Worm (Caenorhabditis elegans) whole organism, late embryonic: Measurements from ENCODE around the gene ZC373.3.
A peak's percentile ranks its signal among the peaks of the same experiment; 100 is the strongest.

ENCODE experiments used
- C08G9.2 ChIP-seq: sonication (generic microtip); optimal IDR thresholded peaks from 2 replicates; lab custom pipeline; 2016; ENCODE audit warnings: mild to moderate bottlenecking, missing genetic modification characterization, moderate library complexity, missing compliant biosample characterization
- C38D4.7 ChIP-seq: fragments of 200-800 bp; sonication (Bioruptor generic); optimal IDR thresholded peaks from 2 replicates; lab custom pipeline; 2018; ENCODE audit warnings: mild to moderate bottlenecking, missing genetic modification characterization, moderate library complexity, missing compliant biosample characterization
- F13H6.1 ChIP-seq: sonication (generic microtip); optimal IDR thresholded peaks from 2 replicates; lab custom pipeline; 2016; ENCODE audit warnings: missing genetic modification characterization, missing compliant biosample characterization
- K02D7.2 ChIP-seq: sonication (generic microtip); optimal IDR thresholded peaks from 2 replicates; lab custom pipeline; 2017; ENCODE audit warnings: mild to moderate bottlenecking, missing genetic modification characterization, missing compliant biosample characterization
- K09A11.1 ChIP-seq: sonication (generic microtip); optimal IDR thresholded peaks from 2 replicates; lab custom pipeline; 2017; ENCODE audit warnings: antibody characterized with exemption, mild to moderate bottlenecking, missing genetic modification characterization, missing compliant biosample characterization; ENCODE audit not compliant: insufficient read depth
- Y22D7AL.16 ChIP-seq: sonication (generic microtip); optimal IDR thresholded peaks from 2 replicates; lab custom pipeline; 2016; ENCODE audit warnings: missing genetic modification characterization, missing compliant biosample characterization
- ama-1 ChIP-seq: fragments of 150-350 bp; optimal IDR thresholded peaks from 2 replicates; lab custom pipeline; 2014
- ceh-18 ChIP-seq: sonication (generic microtip); optimal IDR thresholded peaks from 2 replicates; lab custom pipeline; 2016; ENCODE audit warnings: missing genetic modification characterization, missing compliant biosample characterization
- ceh-19 ChIP-seq: fragments of 200-800 bp; sonication (Bioruptor generic); optimal IDR thresholded peaks from 2 replicates; lab custom pipeline; 2018; ENCODE audit warnings: mild to moderate bottlenecking, missing genetic modification characterization, missing compliant biosample characterization
- ceh-2 ChIP-seq: sonication (generic microtip); optimal IDR thresholded peaks from 2 replicates; lab custom pipeline; 2016; ENCODE audit warnings: missing genotype, missing genetic modification characterization, missing compliant biosample characterization
- ceh-31 ChIP-seq: sonication (generic microtip); optimal IDR thresholded peaks from 2 replicates; lab custom pipeline; 2016; ENCODE audit warnings: missing genetic modification characterization, missing compliant biosample characterization
- ceh-34 ChIP-seq: sonication (generic microtip); optimal IDR thresholded peaks from 2 replicates; lab custom pipeline; 2016; ENCODE audit warnings: mild to moderate bottlenecking, missing genetic modification characterization, missing compliant biosample characterization
- ceh-45 ChIP-seq: fragments of 200-800 bp; sonication (Bioruptor generic); IDR thresholded peaks from 2 replicates; pipeline ENCODE4 v1.3.6; 2022; ENCODE audit warnings: missing genetic modification reagents, missing genetic modification characterization, missing compliant biosample characterization
- ceh-48 ChIP-seq: sonication (generic microtip); optimal IDR thresholded peaks from 2 replicates; lab custom pipeline; 2016; ENCODE audit warnings: missing genetic modification characterization, inconsistent platforms, missing compliant biosample characterization
- che-1 ChIP-seq: sonication (generic microtip); optimal IDR thresholded peaks from 2 replicates; lab custom pipeline; 2016; ENCODE audit warnings: mild to moderate bottlenecking, missing genetic modification characterization, missing compliant biosample characterization
- dve-1 ChIP-seq: sonication (generic microtip); optimal IDR thresholded peaks from 2 replicates; lab custom pipeline; 2017; ENCODE audit warnings: antibody characterized with exemption, mild to moderate bottlenecking, missing genetic modification characterization, missing compliant biosample characterization
- elt-2 ChIP-seq: sonication (generic microtip); optimal IDR thresholded peaks from 2 replicates; lab custom pipeline; 2016; ENCODE audit warnings: missing genetic modification reagents, missing genetic modification characterization, missing compliant biosample characterization
- elt-4 ChIP-seq: sonication (generic microtip); optimal IDR thresholded peaks from 2 replicates; lab custom pipeline; 2016; ENCODE audit warnings: missing genetic modification characterization, missing compliant biosample characterization
- fkh-6 ChIP-seq: sonication (generic microtip); optimal IDR thresholded peaks from 2 replicates; lab custom pipeline; 2016; ENCODE audit warnings: missing genetic modification characterization, missing compliant biosample characterization
- gmeb-2 ChIP-seq: sonication (generic microtip); optimal IDR thresholded peaks from 2 replicates; lab custom pipeline; 2016; ENCODE audit warnings: missing genetic modification characterization, inconsistent platforms, missing compliant biosample characterization
- hlh-13 ChIP-seq: fragments of 200-800 bp; sonication (Bioruptor generic); optimal IDR thresholded peaks from 2 replicates; lab custom pipeline; 2018; ENCODE audit warnings: mild to moderate bottlenecking, missing genetic modification characterization, missing compliant biosample characterization
- hlh-15 ChIP-seq: sonication (generic microtip); optimal IDR thresholded peaks from 2 replicates; lab custom pipeline; 2016; ENCODE audit warnings: missing genetic modification characterization, missing compliant biosample characterization
- hlh-30 ChIP-seq: sonication (generic microtip); optimal IDR thresholded peaks from 2 replicates; lab custom pipeline; 2017; ENCODE audit warnings: antibody characterized with exemption, missing genetic modification characterization, missing compliant biosample characterization; ENCODE audit not compliant: insufficient read depth
- lin-11 ChIP-seq: fragments of 200-800 bp; sonication (Bioruptor generic); optimal IDR thresholded peaks from 2 replicates; lab custom pipeline; 2018; ENCODE audit warnings: mild to moderate bottlenecking, missing genetic modification characterization, missing compliant biosample characterization
- madf-2 ChIP-seq: sonication (generic microtip); optimal IDR thresholded peaks from 2 replicates; lab custom pipeline; 2017; ENCODE audit warnings: missing genetic modification characterization, missing compliant biosample characterization
- mec-3 ChIP-seq: sonication (generic microtip); optimal IDR thresholded peaks from 2 replicates; lab custom pipeline; 2016; ENCODE audit warnings: borderline replicate concordance, missing genetic modification characterization, missing compliant biosample characterization
- nhr-11 ChIP-seq: fragments of 150-350 bp; optimal IDR thresholded peaks from 2 replicates; lab custom pipeline; 2014; ENCODE audit warnings: missing biosample characterization, missing genetic modification characterization
- npax-4 ChIP-seq: sonication (generic microtip); optimal IDR thresholded peaks from 2 replicates; lab custom pipeline; 2016; ENCODE audit warnings: missing genetic modification characterization, missing compliant biosample characterization
- odd-2 ChIP-seq: sonication (generic microtip); optimal IDR thresholded peaks from 2 replicates; lab custom pipeline; 2017; ENCODE audit warnings: antibody characterized with exemption, mild to moderate bottlenecking, missing genetic modification characterization, missing compliant biosample characterization
- pag-3 ChIP-seq: sonication (generic microtip); optimal IDR thresholded peaks from 2 replicates; lab custom pipeline; 2016; ENCODE audit warnings: missing compliant biosample characterization, missing genetic modification characterization, borderline replicate concordance
- pat-9 ChIP-seq: fragments of 200-800 bp; sonication (Bioruptor generic); optimal IDR thresholded peaks from 2 replicates; lab custom pipeline; 2018; ENCODE audit warnings: mild to moderate bottlenecking, missing genetic modification characterization, moderate library complexity, missing compliant biosample characterization
- pax-1 ChIP-seq: fragments of 150-350 bp; optimal IDR thresholded peaks from 2 replicates; lab custom pipeline; 2014; ENCODE audit warnings: missing biosample characterization, missing genetic modification characterization
- pha-4 ChIP-seq: fragments of 150-350 bp; optimal IDR thresholded peaks from 2 replicates; lab custom pipeline; 2018; ENCODE audit warnings: missing biosample characterization, missing genetic modification reagents, missing genetic modification characterization
- pqm-1 ChIP-seq: sonication (generic microtip); optimal IDR thresholded peaks from 2 replicates; lab custom pipeline; 2016; ENCODE audit warnings: missing genetic modification characterization, missing compliant biosample characterization
- pros-1 ChIP-seq: fragments of 150-350 bp; optimal IDR thresholded peaks from 2 replicates; lab custom pipeline; 2014; ENCODE audit warnings: missing biosample characterization, missing genetic modification reagents, missing genetic modification characterization
- ref-2 ChIP-seq: sonication (generic microtip); optimal IDR thresholded peaks from 2 replicates; lab custom pipeline; 2016; ENCODE audit warnings: missing genetic modification characterization, missing compliant biosample characterization
- rnt-1 ChIP-seq: sonication (generic microtip); optimal IDR thresholded peaks from 2 replicates; lab custom pipeline; 2016; ENCODE audit warnings: missing genetic modification characterization, missing compliant biosample characterization
- sox-2 ChIP-seq: fragments of 200-800 bp; sonication (Bioruptor generic); IDR thresholded peaks from 2 replicates; pipeline ENCODE4 v1.3.6; 2022; ENCODE audit warnings: missing genetic modification reagents, missing genetic modification characterization, missing compliant biosample characterization
- syd-9 ChIP-seq: sonication (generic microtip); optimal IDR thresholded peaks from 2 replicates; lab custom pipeline; 2016; ENCODE audit warnings: mild to moderate bottlenecking, missing genetic modification characterization, moderate library complexity, missing compliant biosample characterization
- ttx-3 ChIP-seq: sonication (generic microtip); optimal IDR thresholded peaks from 2 replicates; lab custom pipeline; 2016; ENCODE audit warnings: missing genetic modification reagents, missing genetic modification characterization, missing compliant biosample characterization
- unc-3 ChIP-seq, 2 experiments: fragments of 200-800 bp in 1 of 2; sonication (Bioruptor generic) in 1 of 2; sonication (generic microtip) in 1 of 2; conservative IDR thresholded peaks in 1 of 2; optimal IDR thresholded peaks in 1 of 2; 2 replicates each; pipeline versions ENCODE4 v1.3.6 to Lab custom; 2016 to 2022; ENCODE audit warnings: missing compliant biosample characterization in 2 of 2, missing genetic modification characterization in 2 of 2, missing genetic modification reagents in 1 of 2
- unc-42 ChIP-seq: sonication (generic microtip); optimal IDR thresholded peaks from 2 replicates; lab custom pipeline; 2016; ENCODE audit warnings: missing genotype, missing genetic modification characterization, missing compliant biosample characterization
- unc-55 ChIP-seq: sonication (generic microtip); optimal IDR thresholded peaks from 2 replicates; lab custom pipeline; 2017; ENCODE audit warnings: missing biosample characterization, missing genetic modification reagents, missing genetic modification characterization

Gene ZC373.3

ce11 chrX:10078637-10079036 is 18.3 kb downstream of the ZC373.3 start:
- no peak for TF ChIP-seq syd-9 (tag; lab: Kevin White, UChicago)
- TF ChIP-seq ceh-19 (GFP tag; lab: Kevin White, UChicago): no peak

ce11 chrX:10079230-10079629 is 18.9 kb downstream of the ZC373.3 start:
- TF ChIP-seq ceh-48 (tag; lab: Kevin White, UChicago): peak; percentile 61
- no peak for TF ChIP-seq pha-4 (tag; lab: Kevin White, UChicago)
- TF ChIP-seq, all 69 proteins: peak for 1

ce11 chrX:10081077-10081476 is 20.8 kb downstream of the ZC373.3 start:
- TF ChIP-seq unc-3 (GFP tag; conservative IDR thresholded peaks at IDR 0.05; lab: Robert Waterston, UW): no peak
- no peak for TF ChIP-seq unc-3 (tag; optimal IDR thresholded peaks at IDR 0.05; lab: Kevin White, UChicago)
- TF ChIP-seq elt-2: no peak
- TF ChIP-seq ceh-2 (tag; lab: Kevin White, UChicago): no peak
- TF ChIP-seq C38D4.7: no peak
- TF ChIP-seq unc-55 (GFP tag; lab: Kevin White, UChicago): no peak
- no peak for TF ChIP-seq sox-2
- no peak for TF ChIP-seq ttx-3 (tag; lab: Kevin White, UChicago)
- no peak for TF ChIP-seq C08G9.2
- TF ChIP-seq hlh-30 (tag; lab: Kevin White, UChicago): no peak
- TF ChIP-seq pag-3 (tag; lab: Kevin White, UChicago): no peak
- TF ChIP-seq nhr-11 (tag; lab: Kevin White, UChicago): no peak
- no peak for TF ChIP-seq elt-4 (tag; lab: Kevin White, UChicago)
- TF ChIP-seq Y22D7AL.16: no peak
- no peak for TF ChIP-seq gmeb-2 (tag; lab: Kevin White, UChicago)

ce11 chrX:10083272-10083671 is 22.9 kb downstream of the ZC373.3 start:
- no peak for TF ChIP-seq ref-2
- no peak for TF ChIP-seq pax-1 (tag; lab: Kevin White, UChicago)
- TF ChIP-seq npax-4: no peak
- no peak for TF ChIP-seq odd-2 (tag; lab: Kevin White, UChicago)
- no peak for TF ChIP-seq pros-1
- no peak for TF ChIP-seq ama-1 (lab: Kevin White, UChicago)
- no peak for TF ChIP-seq ceh-19 (GFP tag; lab: Kevin White, UChicago)
- TF ChIP-seq pqm-1 (tag; lab: Kevin White, UChicago): no peak
- TF ChIP-seq rnt-1 (tag; lab: Kevin White, UChicago): no peak
- TF ChIP-seq ceh-45: no peak
- no peak for TF ChIP-seq madf-2 (tag; lab: Kevin White, UChicago)
- no peak for TF ChIP-seq ceh-31 (tag; lab: Kevin White, UChicago)
- no peak for TF ChIP-seq ceh-48 (tag; lab: Kevin White, UChicago)
- no peak for TF ChIP-seq K02D7.2 (tag; lab: Kevin White, UChicago)
- TF ChIP-seq che-1: no peak

ce11 chrX:10084050-10084672 is 23.8 kb downstream of the ZC373.3 start, which contains the start of gene W07E11.1:
Gene W07E11.1, plus strand, starts transcription at chrX:10084622.
- TF ChIP-seq hlh-13 (no peak), elt-2 (peak; percentile 94)
- TF ChIP-seq, all 69 proteins: peak for 1

ce11 chrX:10085073-10085472 is 24.7 kb downstream of the ZC373.3 start:
- TF ChIP-seq ceh-18 (no peak), hlh-15 (tag; lab: Kevin White, UChicago) (no peak), Y22D7AL.16 (no peak), pat-9 (no peak), hlh-30 (tag; lab: Kevin White, UChicago) (no peak), pag-3 (tag; lab: Kevin White, UChicago) (no peak), unc-42 (tag; lab: Kevin White, UChicago) (no peak), ceh-34 (tag; lab: Kevin White, UChicago) (no peak), K09A11.1 (no peak), fkh-6 (no peak), lin-11 (tag; lab: Kevin White, UChicago) (no peak), mec-3 (no peak), odd-2 (tag; lab: Kevin White, UChicago) (no peak), dve-1 (tag; lab: Kevin White, UChicago) (no peak), F13H6.1 (tag; lab: Kevin White, UChicago) (no peak), unc-3 (GFP tag; conservative IDR thresholded peaks at IDR 0.05; lab: Robert Waterston, UW) (no peak), unc-3 (tag; optimal IDR thresholded peaks at IDR 0.05; lab: Kevin White, UChicago) (no peak)
